Worm (Caenorhabditis elegans) whole organism, L1 larva: Measurements from ENCODE around the gene epic-3.
A peak's percentile ranks its signal among the peaks of the same experiment; 100 is the strongest.

Experiments used
- C16A3.4 ChIP-seq: fragments of 150-350 bp; optimal IDR thresholded peaks from 2 replicates; lab custom pipeline; 2014; ENCODE audit warnings: missing biosample characterization, missing genetic modification characterization
- C34B4.2 ChIP-seq: sonication (generic microtip); optimal IDR thresholded peaks from 2 replicates; lab custom pipeline; 2017; ENCODE audit warnings: mild to moderate bottlenecking, missing genetic modification characterization, missing compliant biosample characterization
- F16B12.6 ChIP-seq: fragments of 150-350 bp; optimal IDR thresholded peaks from 2 replicates; lab custom pipeline; 2014; ENCODE audit warnings: missing biosample characterization, missing genetic modification characterization
- aly-2 ChIP-seq: fragments of 150-350 bp; optimal IDR thresholded peaks from 2 replicates; lab custom pipeline; 2014; ENCODE audit warnings: missing biosample characterization, missing genetic modification characterization
- ama-1 ChIP-seq: fragments of 150-350 bp; optimal IDR thresholded peaks from 2 replicates; lab custom pipeline; 2014
- blmp-1 ChIP-seq: fragments of 150-350 bp; optimal IDR thresholded peaks from 2 replicates; lab custom pipeline; 2014; ENCODE audit warnings: missing biosample characterization, missing genetic modification characterization
- ceh-63 ChIP-seq: fragments of 200-800 bp; sonication (Bioruptor generic); optimal IDR thresholded peaks from 2 replicates; lab custom pipeline; 2018; ENCODE audit warnings: mild to moderate bottlenecking, missing genetic modification characterization, missing compliant biosample characterization
- ceh-8 ChIP-seq: fragments of 200-800 bp; sonication (Bioruptor generic); optimal IDR thresholded peaks from 2 replicates; lab custom pipeline; 2018; ENCODE audit warnings: mild to moderate bottlenecking, missing genetic modification characterization, moderate library complexity, missing compliant biosample characterization
- ceh-82 ChIP-seq, 3 experiments: fragments of 150-350 bp in 1 of 3; sonication (generic microtip) in 2 of 3; optimal IDR thresholded peaks; 2 replicates each; lab custom pipeline; 2014 to 2017; ENCODE audit warnings: missing biosample characterization in 3 of 3, missing genetic modification characterization in 3 of 3
- ceh-88 ChIP-seq: fragments of 200-800 bp; sonication (Bioruptor generic); IDR thresholded peaks from 2 replicates; pipeline ENCODE4 v1.3.6; 2022; ENCODE audit warnings: missing genetic modification characterization, missing compliant biosample characterization
- ceh-90 ChIP-seq: sonication (generic microtip); optimal IDR thresholded peaks from 2 replicates; lab custom pipeline; 2016; ENCODE audit warnings: missing genetic modification characterization, missing compliant biosample characterization
- ces-1 ChIP-seq: fragments of 150-350 bp; optimal IDR thresholded peaks from 2 replicates; lab custom pipeline; 2014; ENCODE audit warnings: missing biosample characterization, missing genetic modification reagents, missing genetic modification characterization
- dpl-1 ChIP-seq, 3 experiments: fragments of 150-350 bp in 2 of 3; sonication (generic microtip) in 1 of 3; optimal IDR thresholded peaks; 2 replicates each; lab custom pipeline; 2014 to 2017; ENCODE audit warnings: missing biosample characterization in 3 of 3, missing genetic modification characterization in 3 of 3, missing genetic modification reagents in 3 of 3
- dsc-1 ChIP-seq: sonication (generic microtip); optimal IDR thresholded peaks from 2 replicates; lab custom pipeline; 2016; ENCODE audit warnings: mild to moderate bottlenecking, missing genetic modification characterization, missing compliant biosample characterization
- efl-1 ChIP-seq, 4 experiments: fragments of 150-350 bp; optimal IDR thresholded peaks in 3 of 4; peaks in 1 of 4; 1 replicate in 1 of 4; 2 replicates in 3 of 4; lab custom pipeline; 2014; ENCODE audit warnings: missing biosample characterization in 2 of 4, missing genetic modification characterization in 2 of 4, missing genetic modification reagents in 2 of 4
- egl-13 ChIP-seq: sonication (generic microtip); optimal IDR thresholded peaks from 2 replicates; lab custom pipeline; 2016; ENCODE audit warnings: missing genotype, missing genetic modification reagents, missing genetic modification characterization, missing compliant biosample characterization
- egl-27 ChIP-seq, 2 experiments: fragments of 150-350 bp in 1 of 2; sonication (generic microtip); optimal IDR thresholded peaks; 3 replicates each; lab custom pipeline; 2017 to 2018; ENCODE audit warnings: missing biosample characterization in 2 of 2, missing genetic modification characterization in 2 of 2, missing genetic modification reagents in 2 of 2
- elt-2 ChIP-seq: sonication (generic microtip); optimal IDR thresholded peaks from 2 replicates; lab custom pipeline; 2016; ENCODE audit warnings: missing genetic modification characterization, mild to moderate bottlenecking, inconsistent platforms, missing compliant biosample characterization, missing genetic modification reagents
- ets-5 ChIP-seq: fragments of 200-800 bp; sonication (Bioruptor generic); IDR thresholded peaks from 2 replicates; pipeline ENCODE4 v1.3.6; 2022; ENCODE audit warnings: missing genetic modification characterization, missing compliant biosample characterization
- fkh-10 ChIP-seq: sonication (generic microtip); optimal IDR thresholded peaks from 2 replicates; lab custom pipeline; 2017; ENCODE audit warnings: missing biosample characterization, missing genetic modification reagents, missing genetic modification characterization
- fkh-4 ChIP-seq: sonication (generic microtip); optimal IDR thresholded peaks from 2 replicates; lab custom pipeline; 2016; ENCODE audit warnings: missing compliant biosample characterization, missing genetic modification characterization, borderline replicate concordance
- fkh-8 ChIP-seq: sonication (generic microtip); optimal IDR thresholded peaks from 2 replicates; lab custom pipeline; 2016; ENCODE audit warnings: mild to moderate bottlenecking, missing genetic modification characterization, missing compliant biosample characterization
- hlh-17 ChIP-seq: fragments of 200-800 bp; sonication (Bioruptor generic); optimal IDR thresholded peaks from 2 replicates; lab custom pipeline; 2018; ENCODE audit warnings: missing genetic modification characterization, mild to moderate bottlenecking, missing compliant biosample characterization, moderate library complexity, borderline replicate concordance
- hlh-4 ChIP-seq: sonication (generic microtip); optimal IDR thresholded peaks from 2 replicates; lab custom pipeline; 2016; ENCODE audit warnings: mild to moderate bottlenecking, missing genetic modification characterization, missing compliant biosample characterization
- irx-1 ChIP-seq: sonication (generic microtip); optimal IDR thresholded peaks from 2 replicates; lab custom pipeline; 2016; ENCODE audit warnings: missing genetic modification characterization, missing compliant biosample characterization
- isw-1 ChIP-seq: fragments of 200-800 bp; sonication (Bioruptor generic); IDR thresholded peaks from 2 replicates; pipeline ENCODE4 v1.3.6; 2022; ENCODE audit warnings: missing genetic modification characterization, missing compliant biosample characterization
- jun-1 ChIP-seq: fragments of 150-350 bp; optimal IDR thresholded peaks from 2 replicates; lab custom pipeline; 2014; ENCODE audit warnings: missing biosample characterization, missing genetic modification reagents, missing genetic modification characterization
- lin-39 ChIP-seq: fragments of 150-350 bp; optimal IDR thresholded peaks from 2 replicates; lab custom pipeline; 2014; ENCODE audit warnings: missing biosample characterization, missing genetic modification reagents, missing genetic modification characterization
- mdl-1 ChIP-seq, 2 experiments: fragments of 150-350 bp; optimal IDR thresholded peaks; 2 replicates each; lab custom pipeline; 2014 to 2017; ENCODE audit warnings: missing biosample characterization in 2 of 2, missing genetic modification characterization in 2 of 2, inconsistent platforms in 1 of 2
- mef-2 ChIP-seq: fragments of 150-350 bp; optimal IDR thresholded peaks from 2 replicates; lab custom pipeline; 2014; ENCODE audit warnings: missing biosample characterization, missing genetic modification characterization
- mep-1 ChIP-seq: fragments of 150-350 bp; optimal IDR thresholded peaks from 2 replicates; lab custom pipeline; 2014; ENCODE audit warnings: missing biosample characterization, missing genetic modification characterization
- nhr-20 ChIP-seq: sonication (generic microtip); optimal IDR thresholded peaks from 2 replicates; lab custom pipeline; 2016; ENCODE audit warnings: mild to moderate bottlenecking, missing genetic modification characterization, missing compliant biosample characterization
- nhr-237 ChIP-seq: fragments of 150-350 bp; optimal IDR thresholded peaks from 2 replicates; lab custom pipeline; 2014; ENCODE audit warnings: missing biosample characterization, missing genetic modification characterization
- nhr-28 ChIP-seq: fragments of 150-350 bp; optimal IDR thresholded peaks from 2 replicates; lab custom pipeline; 2014; ENCODE audit warnings: missing biosample characterization, missing genetic modification characterization
- nhr-77 ChIP-seq: fragments of 150-350 bp; optimal IDR thresholded peaks from 2 replicates; lab custom pipeline; 2014; ENCODE audit warnings: missing biosample characterization, missing genetic modification characterization
- nhr-84 ChIP-seq: sonication (generic microtip); optimal IDR thresholded peaks from 2 replicates; lab custom pipeline; 2017; ENCODE audit warnings: missing biosample characterization, missing genetic modification characterization
- nhr-90 ChIP-seq: sonication (generic microtip); optimal IDR thresholded peaks from 2 replicates; lab custom pipeline; 2016; ENCODE audit warnings: mild to moderate bottlenecking, missing genetic modification characterization, missing compliant biosample characterization; ENCODE audit not compliant: poor library complexity
- pag-3 ChIP-seq: sonication (generic microtip); optimal IDR thresholded peaks from 2 replicates; lab custom pipeline; 2017; ENCODE audit warnings: missing genetic modification characterization, mild to moderate bottlenecking, missing compliant biosample characterization, antibody characterized with exemption, borderline replicate concordance; ENCODE audit not compliant: insufficient read depth
- pax-3 ChIP-seq: fragments of 200-800 bp; sonication (Bioruptor generic); optimal IDR thresholded peaks from 2 replicates; lab custom pipeline; 2018; ENCODE audit warnings: mild to moderate bottlenecking, missing genetic modification characterization, moderate library complexity, missing compliant biosample characterization
- skn-1 ChIP-seq: fragments of 150-350 bp; optimal IDR thresholded peaks from 2 replicates; lab custom pipeline; 2014; ENCODE audit warnings: missing biosample characterization, missing genetic modification characterization
- snpc-4 ChIP-seq: fragments of 150-350 bp; optimal IDR thresholded peaks from 2 replicates; lab custom pipeline; 2014; ENCODE audit warnings: missing biosample characterization, missing genetic modification characterization
- sptf-1 ChIP-seq: fragments of 150-350 bp; optimal IDR thresholded peaks from 2 replicates; lab custom pipeline; 2014; ENCODE audit warnings: missing biosample characterization, missing genetic modification characterization
- swsn-7 ChIP-seq: sonication (generic microtip); optimal IDR thresholded peaks from 2 replicates; lab custom pipeline; 2016; ENCODE audit warnings: missing genetic modification characterization, missing compliant biosample characterization
- tlp-1 ChIP-seq: fragments of 150-350 bp; optimal IDR thresholded peaks from 2 replicates; lab custom pipeline; 2014; ENCODE audit warnings: missing biosample characterization, missing genetic modification characterization
- unc-130 ChIP-seq: fragments of 150-350 bp; optimal IDR thresholded peaks from 2 replicates; lab custom pipeline; 2017; ENCODE audit warnings: missing biosample characterization, missing genetic modification characterization, inconsistent platforms
- unc-30 ChIP-seq: sonication (generic microtip); optimal IDR thresholded peaks from 2 replicates; lab custom pipeline; 2017; ENCODE audit warnings: missing biosample characterization, missing genetic modification characterization
- unc-62 ChIP-seq: fragments of 150-350 bp; optimal IDR thresholded peaks from 2 replicates; lab custom pipeline; 2014; ENCODE audit warnings: missing biosample characterization, missing genetic modification reagents, missing genetic modification characterization
- vab-15 ChIP-seq: sonication (generic microtip); optimal IDR thresholded peaks from 2 replicates; lab custom pipeline; 2017; ENCODE audit warnings: missing genotype, mild to moderate bottlenecking, missing genetic modification characterization, missing compliant biosample characterization
- xbp-1 ChIP-seq: sonication (generic microtip); optimal IDR thresholded peaks from 2 replicates; lab custom pipeline; 2016; ENCODE audit warnings: missing genetic modification characterization, missing compliant biosample characterization
- zag-1 ChIP-seq: fragments of 150-350 bp; optimal IDR thresholded peaks from 2 replicates; lab custom pipeline; 2014; ENCODE audit warnings: missing biosample characterization, missing genetic modification characterization
- zip-4 ChIP-seq: fragments of 200-800 bp; sonication (Bioruptor generic); optimal IDR thresholded peaks from 2 replicates; lab custom pipeline; 2018; ENCODE audit warnings: mild to moderate bottlenecking, missing genetic modification characterization, moderate library complexity, missing compliant biosample characterization
- ztf-11 ChIP-seq, 2 experiments: sonication (generic microtip); optimal IDR thresholded peaks; 2 replicates each; lab custom pipeline; 2016 to 2017; ENCODE audit warnings: missing genetic modification characterization in 2 of 2, missing biosample characterization in 1 of 2, missing compliant biosample characterization in 1 of 2

epic-3 gene

DNA sequence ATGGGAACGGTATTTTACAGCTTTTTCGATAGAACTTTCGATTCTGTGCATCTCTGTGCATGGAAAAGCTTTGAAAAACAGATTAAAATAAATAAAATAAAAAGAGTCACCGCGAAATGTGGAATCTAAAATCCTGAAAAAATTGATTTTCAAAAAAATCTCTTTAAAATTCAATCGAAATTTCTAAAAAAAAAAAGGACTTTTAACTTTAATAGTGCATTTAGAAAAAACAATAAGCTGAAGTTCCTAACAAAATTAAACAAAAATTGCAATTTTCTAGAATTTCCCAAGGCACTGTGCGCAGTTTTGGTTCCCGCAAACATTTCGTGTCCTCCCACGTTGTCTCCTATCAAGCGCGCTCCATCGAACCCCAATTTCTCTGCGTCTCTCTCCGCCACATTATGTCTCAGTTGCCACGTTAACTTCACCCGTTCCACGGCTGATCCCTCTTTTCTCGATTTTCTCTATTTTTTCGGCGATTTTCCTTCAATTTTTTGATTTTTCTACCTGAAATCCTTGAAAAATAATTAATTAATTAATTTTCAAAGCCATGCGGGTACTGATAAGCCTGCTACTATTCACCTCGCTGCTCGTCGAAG, 21.4 kb upstream of the epic-3 start, which contains the start of the genes Y41D4A.6 and Y41D4A.4 (continued):
- TF ChIP-seq ceh-63 (GFP tag; lab: Kevin White, UChicago): peak; percentile 32
- TF ChIP-seq pax-3: peak; percentile 92
- peak; percentile 44 for TF ChIP-seq irx-1
- peak; percentile 85 to 92 for TF ChIP-seq efl-1 (optimal IDR thresholded peaks at IDR 0.05; lab: Kevin White, UChicago)
- TF ChIP-seq efl-1 (GFP tag; optimal IDR thresholded peaks at IDR 0.05 in 1 of 2; lab: Kevin White, UChicago): peak; percentile 75 to 97
- no peak for TF ChIP-seq ama-1
- TF ChIP-seq skn-1 (tag; lab: Kevin White, UChicago): peak; percentile 70
- TF ChIP-seq fkh-10 (GFP tag; lab: Kevin White, UChicago): peak; percentile 37
- no peak for TF ChIP-seq tlp-1 (tag; lab: Kevin White, UChicago)
- no peak for TF ChIP-seq C34B4.2 (tag; lab: Kevin White, UChicago)
- peak; percentile 96 for TF ChIP-seq fkh-8 (tag; lab: Kevin White, UChicago)
- TF ChIP-seq egl-13 (tag; lab: Kevin White, UChicago): peak; percentile 75
- peak; percentile 64 for TF ChIP-seq mep-1 (tag; lab: Kevin White, UChicago)
- TF ChIP-seq unc-30 (tag; lab: Kevin White, UChicago): no peak
- TF ChIP-seq elt-2: peak; percentile 8
- no peak for TF ChIP-seq zip-4 (GFP tag; lab: Kevin White, UChicago)
- peak; percentile 73 to 87 (median 85) for TF ChIP-seq ceh-82 (tag; optimal IDR thresholded peaks at IDR 0.05; lab: Kevin White, UChicago)
- peak; percentile 85 for TF ChIP-seq isw-1 (GFP tag; lab: Robert Waterston, UW)
- TF ChIP-seq egl-27 (tag; optimal IDR thresholded peaks at IDR 0.05; lab: Kevin White, UChicago): no peak
- TF ChIP-seq F16B12.6 (tag; lab: Kevin White, UChicago): no peak
- TF ChIP-seq nhr-28: no peak
- no peak for TF ChIP-seq zag-1 (tag; lab: Kevin White, UChicago)
- no peak for TF ChIP-seq ets-5
- peak; percentile 76 for TF ChIP-seq nhr-77 (tag; lab: Kevin White, UChicago)
- TF ChIP-seq hlh-17: no peak
- no peak for TF ChIP-seq sptf-1 (tag; lab: Kevin White, UChicago)
- no peak for TF ChIP-seq mef-2
- peak; percentile 86 for TF ChIP-seq swsn-7 (tag; lab: Kevin White, UChicago)
- no peak for TF ChIP-seq ces-1 (GFP tag; lab: Kevin White, UChicago)
- TF ChIP-seq nhr-90 (tag; lab: Kevin White, UChicago): peak; percentile 87
- peak; percentile 74 for TF ChIP-seq pag-3
- TF ChIP-seq fkh-4: peak; percentile 61
- TF ChIP-seq nhr-237 (tag; lab: Kevin White, UChicago): peak; percentile 65
- peak in 1 of 2 experiments; percentile 86 for TF ChIP-seq mdl-1 (tag; optimal IDR thresholded peaks at IDR 0.05; lab: Kevin White, UChicago)
- no peak for TF ChIP-seq ceh-8
- TF ChIP-seq lin-39 (tag; lab: Kevin White, UChicago): no peak
- TF ChIP-seq C16A3.4: peak; percentile 87
- no peak for TF ChIP-seq unc-62 (GFP tag; lab: Kevin White, UChicago)
- peak; percentile 90 for TF ChIP-seq vab-15 (tag; lab: Kevin White, UChicago)
- TF ChIP-seq aly-2 (tag; lab: Kevin White, UChicago): peak; percentile 70
- TF ChIP-seq unc-130 (tag; lab: Kevin White, UChicago): peak; percentile 84
- TF ChIP-seq snpc-4 (tag; lab: Kevin White, UChicago): peak; percentile 54
- no peak for TF ChIP-seq nhr-84 (tag; lab: Kevin White, UChicago)
- TF ChIP-seq ceh-90 (tag; lab: Kevin White, UChicago): peak; percentile 35
- TF ChIP-seq xbp-1: peak; percentile 90
- peak; percentile 88 for TF ChIP-seq nhr-20 (tag; lab: Kevin White, UChicago)
- peak; percentile 79 for TF ChIP-seq dsc-1 (tag; lab: Kevin White, UChicago)
- peak; percentile 78 for TF ChIP-seq jun-1 (tag; lab: Kevin White, UChicago)
- peak; percentile 9 for TF ChIP-seq blmp-1 (tag; lab: Kevin White, UChicago)
- no peak for TF ChIP-seq hlh-4 (tag; lab: Kevin White, UChicago)
- peak; percentile 71 to 78 (median 75) for TF ChIP-seq dpl-1 (GFP tag; optimal IDR thresholded peaks at IDR 0.05; lab: Kevin White, UChicago)
- TF ChIP-seq ceh-88: peak; percentile 73; the same call in 1 of the 2 replicates
- peak in 1 of 2 experiments; percentile 89 for TF ChIP-seq ztf-11 (tag; optimal IDR thresholded peaks at IDR 0.05; lab: Kevin White, UChicago)
